Fruit fly (Drosophila melanogaster) whole organism, embryonic: ENCODE data around the gene RpS9.

ENCODE experiments used
- CG15011 ChIP-seq: fragments of 200-800 bp; sonication (Bioruptor generic); optimal IDR thresholded peaks from 3 replicates; lab custom pipeline; 2018; ENCODE audit warnings: missing biosample characterization, mild to moderate bottlenecking, missing genetic modification characterization
- CG16813 ChIP-seq: fragments of 200-800 bp; sonication (Bioruptor generic); IDR thresholded peaks from 3 replicates; pipeline ENCODE4 v1.3.6; 2022; ENCODE audit warnings: missing biosample characterization, missing genetic modification characterization; ENCODE audit not compliant: partially characterized antibody
- Hr39 ChIP-seq: fragments of >200 bp; optimal IDR thresholded peaks from 2 replicates; lab custom pipeline; 2017
- Jarid2 ChIP-seq: fragments of 200-800 bp; sonication (Bioruptor generic); optimal IDR thresholded peaks from 3 replicates; lab custom pipeline; 2017; ENCODE audit warnings: mild to moderate bottlenecking, missing biosample characterization, missing genetic modification reagents, missing genetic modification characterization
- Scr ChIP-seq: fragments of 200-800 bp; sonication (Bioruptor generic); IDR thresholded peaks from 2 replicates; pipeline ENCODE4 v1.3.6; 2022; ENCODE audit warnings: missing biosample characterization, missing genetic modification characterization; ENCODE audit not compliant: partially characterized antibody
- fru ChIP-seq: fragments of >200 bp; optimal IDR thresholded peaks from 2 replicates; lab custom pipeline; 2017
- run ChIP-seq: fragments of 200-800 bp; sonication (Bioruptor generic); optimal IDR thresholded peaks from 3 replicates; lab custom pipeline; 2018; ENCODE audit warnings: missing biosample characterization, mild to moderate bottlenecking, missing genetic modification characterization
- tup ChIP-seq: fragments of 200-800 bp; sonication (Bioruptor generic); optimal IDR thresholded peaks from 2 replicates; lab custom pipeline; 2016; ENCODE audit warnings: missing biosample characterization, mild to moderate bottlenecking, missing genetic modification characterization, moderate library complexity

- TF ChIP-seq fru (no peak), CG16813 (no peak), Hr39 (lab: Kevin White, UChicago) (no peak), Jarid2 (GFP tag; lab: Kevin White, UChicago) (no peak), run (tag; lab: Kevin White, UChicago) (no peak), tup (no peak), Scr (GFP tag; lab: Robert Waterston, UW) (no peak), CG15011 (GFP tag; lab: Kevin White, UChicago) (no peak)
Observed at dm6 chr3L:9504530-9504929, 6.8 kb downstream of the RpS9 start.
